Worm (Caenorhabditis elegans) whole organism, L1 larva: ENCODE results near the gene C54D10.9.

Experiments
- C16A3.4 ChIP-seq: fragments of 150-350 bp; optimal IDR thresholded peaks from 2 replicates; lab custom pipeline; 2014; ENCODE audit warnings: missing biosample characterization, missing genetic modification characterization
- F16B12.6 ChIP-seq: fragments of 150-350 bp; optimal IDR thresholded peaks from 2 replicates; lab custom pipeline; 2014; ENCODE audit warnings: missing biosample characterization, missing genetic modification characterization
- Y116A8C.19 ChIP-seq: sonication (generic microtip); optimal IDR thresholded peaks from 2 replicates; lab custom pipeline; 2016; ENCODE audit warnings: missing compliant biosample characterization, missing genetic modification characterization, borderline replicate concordance
- alr-1 ChIP-seq: fragments of 200-800 bp; sonication (Bioruptor generic); optimal IDR thresholded peaks from 2 replicates; lab custom pipeline; 2018; ENCODE audit warnings: borderline replicate concordance, mild to moderate bottlenecking, missing genetic modification characterization, missing compliant biosample characterization
- aly-2 ChIP-seq: fragments of 150-350 bp; optimal IDR thresholded peaks from 2 replicates; lab custom pipeline; 2014; ENCODE audit warnings: missing biosample characterization, missing genetic modification characterization
- ceh-8 ChIP-seq: fragments of 200-800 bp; sonication (Bioruptor generic); optimal IDR thresholded peaks from 2 replicates; lab custom pipeline; 2018; ENCODE audit warnings: mild to moderate bottlenecking, missing genetic modification characterization, moderate library complexity, missing compliant biosample characterization
- dpl-1 ChIP-seq, 3 experiments: fragments of 150-350 bp in 2 of 3; sonication (generic microtip) in 1 of 3; optimal IDR thresholded peaks; 2 replicates each; lab custom pipeline; 2014 to 2017; ENCODE audit warnings: missing biosample characterization in 3 of 3, missing genetic modification characterization in 3 of 3, missing genetic modification reagents in 3 of 3
- efl-1 ChIP-seq, 4 experiments: fragments of 150-350 bp; optimal IDR thresholded peaks in 3 of 4; peaks in 1 of 4; 1 replicate in 1 of 4; 2 replicates in 3 of 4; lab custom pipeline; 2014; ENCODE audit warnings: missing biosample characterization in 2 of 4, missing genetic modification characterization in 2 of 4, missing genetic modification reagents in 2 of 4
- efl-3 ChIP-seq: fragments of 200-800 bp; sonication (Bioruptor generic); optimal IDR thresholded peaks from 2 replicates; lab custom pipeline; 2018; ENCODE audit warnings: mild to moderate bottlenecking, missing genetic modification characterization, missing compliant biosample characterization
- egl-27 ChIP-seq, 2 experiments: fragments of 150-350 bp in 1 of 2; sonication (generic microtip); optimal IDR thresholded peaks; 3 replicates each; lab custom pipeline; 2017 to 2018; ENCODE audit warnings: missing biosample characterization in 2 of 2, missing genetic modification characterization in 2 of 2, missing genetic modification reagents in 2 of 2
- fkh-10 ChIP-seq: sonication (generic microtip); optimal IDR thresholded peaks from 2 replicates; lab custom pipeline; 2017; ENCODE audit warnings: missing biosample characterization, missing genetic modification reagents, missing genetic modification characterization
- fkh-8 ChIP-seq: sonication (generic microtip); optimal IDR thresholded peaks from 2 replicates; lab custom pipeline; 2016; ENCODE audit warnings: mild to moderate bottlenecking, missing genetic modification characterization, missing compliant biosample characterization
- isw-1 ChIP-seq: fragments of 200-800 bp; sonication (Bioruptor generic); IDR thresholded peaks from 2 replicates; pipeline ENCODE4 v1.3.6; 2022; ENCODE audit warnings: missing genetic modification characterization, missing compliant biosample characterization
- jun-1 ChIP-seq: fragments of 150-350 bp; optimal IDR thresholded peaks from 2 replicates; lab custom pipeline; 2014; ENCODE audit warnings: missing biosample characterization, missing genetic modification reagents, missing genetic modification characterization
- lin-13 ChIP-seq: fragments of 150-350 bp; optimal IDR thresholded peaks from 2 replicates; lab custom pipeline; 2014; ENCODE audit warnings: missing biosample characterization, missing genetic modification reagents, missing genetic modification characterization
- lin-14 ChIP-seq: fragments of 200-800 bp; sonication (Bioruptor generic); optimal IDR thresholded peaks from 2 replicates; lab custom pipeline; 2018; ENCODE audit warnings: mild to moderate bottlenecking, missing genetic modification characterization, moderate library complexity, missing compliant biosample characterization
- lin-15B ChIP-seq: fragments of 150-350 bp; sonication (generic microtip); optimal IDR thresholded peaks from 3 replicates; lab custom pipeline; 2014; ENCODE audit warnings: missing biosample characterization, missing genetic modification characterization
- lir-3 ChIP-seq: sonication (generic microtip); optimal IDR thresholded peaks from 2 replicates; lab custom pipeline; 2016; ENCODE audit warnings: mild to moderate bottlenecking, missing genetic modification characterization, moderate library complexity, missing compliant biosample characterization; ENCODE audit not compliant: poor library complexity
- lsy-2 ChIP-seq, 2 experiments: fragments of 150-350 bp; optimal IDR thresholded peaks; 2 replicates each; lab custom pipeline; 2014; ENCODE audit warnings: missing biosample characterization in 2 of 2, missing genetic modification characterization in 2 of 2
- mdl-1 ChIP-seq, 2 experiments: fragments of 150-350 bp; optimal IDR thresholded peaks; 2 replicates each; lab custom pipeline; 2014 to 2017; ENCODE audit warnings: missing biosample characterization in 2 of 2, missing genetic modification characterization in 2 of 2, inconsistent platforms in 1 of 2
- mef-2 ChIP-seq: fragments of 150-350 bp; optimal IDR thresholded peaks from 2 replicates; lab custom pipeline; 2014; ENCODE audit warnings: missing biosample characterization, missing genetic modification characterization
- mep-1 ChIP-seq: fragments of 150-350 bp; optimal IDR thresholded peaks from 2 replicates; lab custom pipeline; 2014; ENCODE audit warnings: missing biosample characterization, missing genetic modification characterization
- nhr-19 ChIP-seq: fragments of 200-800 bp; sonication (Bioruptor generic); conservative IDR thresholded peaks from 2 replicates; pipeline ENCODE4 v1.3.6; 2022; ENCODE audit warnings: missing genetic modification characterization, missing compliant biosample characterization
- nhr-237 ChIP-seq: fragments of 150-350 bp; optimal IDR thresholded peaks from 2 replicates; lab custom pipeline; 2014; ENCODE audit warnings: missing biosample characterization, missing genetic modification characterization
- nhr-71 ChIP-seq: sonication (generic microtip); optimal IDR thresholded peaks from 2 replicates; lab custom pipeline; 2016; ENCODE audit warnings: mild to moderate bottlenecking, missing genetic modification characterization, moderate library complexity, missing compliant biosample characterization
- nhr-84 ChIP-seq: sonication (generic microtip); optimal IDR thresholded peaks from 2 replicates; lab custom pipeline; 2017; ENCODE audit warnings: missing biosample characterization, missing genetic modification characterization
- pag-3 ChIP-seq: sonication (generic microtip); optimal IDR thresholded peaks from 2 replicates; lab custom pipeline; 2017; ENCODE audit warnings: missing genetic modification characterization, mild to moderate bottlenecking, missing compliant biosample characterization, antibody characterized with exemption, borderline replicate concordance; ENCODE audit not compliant: insufficient read depth
- pqm-1 ChIP-seq: sonication (generic microtip); optimal IDR thresholded peaks from 3 replicates; lab custom pipeline; 2017; ENCODE audit warnings: missing biosample characterization, missing genetic modification characterization
- rnt-1 ChIP-seq: sonication (generic microtip); optimal IDR thresholded peaks from 2 replicates; lab custom pipeline; 2016; ENCODE audit warnings: mild to moderate bottlenecking, missing genetic modification characterization, moderate library complexity, missing compliant biosample characterization
- snu-23 ChIP-seq: sonication (generic microtip); optimal IDR thresholded peaks from 2 replicates; lab custom pipeline; 2016; ENCODE audit warnings: missing genetic modification characterization, missing compliant biosample characterization
- swsn-7 ChIP-seq: sonication (generic microtip); optimal IDR thresholded peaks from 2 replicates; lab custom pipeline; 2016; ENCODE audit warnings: missing genetic modification characterization, missing compliant biosample characterization
- tlp-1 ChIP-seq: fragments of 150-350 bp; optimal IDR thresholded peaks from 2 replicates; lab custom pipeline; 2014; ENCODE audit warnings: missing biosample characterization, missing genetic modification characterization
- unc-86 ChIP-seq: sonication (generic microtip); optimal IDR thresholded peaks from 2 replicates; lab custom pipeline; 2016; ENCODE audit warnings: missing genetic modification characterization, missing compliant biosample characterization
- ztf-11 ChIP-seq, 2 experiments: sonication (generic microtip); optimal IDR thresholded peaks; 2 replicates each; lab custom pipeline; 2016 to 2017; ENCODE audit warnings: missing genetic modification characterization in 2 of 2, missing biosample characterization in 1 of 2, missing compliant biosample characterization in 1 of 2

C54D10.9 gene

ce11 chrV:12477139-12477538 is 30.2 kb downstream of the C54D10.9 start (continued):
- TF ChIP-seq efl-1 (optimal IDR thresholded peaks at IDR 0.05; lab: Kevin White, UChicago) (no peak), efl-1 (GFP tag; optimal IDR thresholded peaks at IDR 0.05 in 1 of 2; lab: Kevin White, UChicago) (no peak), unc-86 (no peak), swsn-7 (tag; lab: Kevin White, UChicago) (no peak), C16A3.4 (tag; lab: Kevin White, UChicago) (no peak), alr-1 (no peak)

ce11 chrV:12478111-12478510 is 31.2 kb downstream of the C54D10.9 start, which contains the start of gene atn-1:
atn-1 (plus strand) TSS chrV:12478411.
- no peak for TF ChIP-seq mdl-1 (tag; optimal IDR thresholded peaks at IDR 0.05; lab: Kevin White, UChicago)
- TF ChIP-seq pag-3, result no peak
- TF ChIP-seq nhr-237 (tag; lab: Kevin White, UChicago), result no peak
- TF ChIP-seq lin-15B (tag; lab: Kevin White, UChicago), result no peak
- TF ChIP-seq F16B12.6, result no peak
- no peak for TF ChIP-seq mef-2 (tag; lab: Kevin White, UChicago)
- TF ChIP-seq Y116A8C.19 (tag; lab: Kevin White, UChicago), result no peak
- TF ChIP-seq swsn-7 (tag; lab: Kevin White, UChicago), result no peak
- no peak for TF ChIP-seq nhr-84 (tag; lab: Kevin White, UChicago)
- TF ChIP-seq fkh-8, result no peak
- TF ChIP-seq nhr-71 (tag; lab: Kevin White, UChicago), result no peak
- TF ChIP-seq efl-3 (GFP tag; lab: Kevin White, UChicago), result no peak
- TF ChIP-seq ceh-8, result no peak
- no peak for TF ChIP-seq efl-1 (optimal IDR thresholded peaks at IDR 0.05; lab: Kevin White, UChicago)
- TF ChIP-seq efl-1 (GFP tag; optimal IDR thresholded peaks at IDR 0.05 in 1 of 2; lab: Kevin White, UChicago), result no peak
- TF ChIP-seq snu-23 (GFP tag; lab: Kevin White, UChicago), result no peak
- TF ChIP-seq jun-1 (tag; lab: Kevin White, UChicago), result no peak

DNA sequence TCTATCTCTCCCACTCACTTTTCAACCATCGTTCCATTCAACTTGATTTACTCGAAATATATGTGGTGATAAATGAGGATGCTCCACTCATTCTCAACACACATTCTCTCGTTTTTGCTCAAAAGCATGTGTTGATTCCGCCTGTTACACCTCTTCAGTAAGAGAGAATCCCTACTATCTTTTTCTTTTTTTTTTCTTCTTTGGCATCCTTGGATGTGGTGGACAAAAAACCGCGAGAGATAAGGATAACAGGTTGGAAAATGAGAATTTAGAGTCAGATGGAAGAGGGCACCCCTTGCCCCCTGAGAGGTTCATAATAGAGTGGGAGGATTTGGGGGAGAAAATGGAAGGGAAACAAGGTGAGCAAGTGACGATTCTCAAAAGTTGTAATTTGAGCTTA is 32.0 kb downstream of the C54D10.9 start:
- TF ChIP-seq lin-15B (tag; lab: Kevin White, UChicago) (no peak), rnt-1 (tag; lab: Kevin White, UChicago) (peak; percentile 44), lir-3 (tag; lab: Kevin White, UChicago) (no peak), nhr-19 (GFP tag; lab: Robert Waterston, UW) (0 out of 2 replicates have a peak, but pooled peaks have one; percentile 17), egl-27 (tag; optimal IDR thresholded peaks at IDR 0.05; lab: Kevin White, UChicago) (no peak), ztf-11 (tag; optimal IDR thresholded peaks at IDR 0.05; lab: Kevin White, UChicago) (no peak), lsy-2 (tag; optimal IDR thresholded peaks at IDR 0.05; lab: Kevin White, UChicago) (peak in 1 of 2 experiments; percentile 39), snu-23 (GFP tag; lab: Kevin White, UChicago) (peak; percentile 11), lin-14 (GFP tag; lab: Kevin White, UChicago) (peak; percentile 79), pqm-1 (tag; lab: Kevin White, UChicago) (no peak), fkh-10 (GFP tag; lab: Kevin White, UChicago) (no peak), pag-3 (peak; percentile 95), nhr-71 (tag; lab: Kevin White, UChicago) (peak; percentile 40), isw-1 (GFP tag; lab: Robert Waterston, UW) (no peak), mep-1 (tag; lab: Kevin White, UChicago) (peak; percentile 32)

ce11 chrV:12484585-12484984 is 37.6 kb downstream of the C54D10.9 start, which contains the start of gene srt-39:
srt-39 (plus strand) TSS chrV:12484885.
- TF ChIP-seq snu-23 (GFP tag; lab: Kevin White, UChicago) (no peak), aly-2 (tag; lab: Kevin White, UChicago) (no peak), tlp-1 (tag; lab: Kevin White, UChicago) (no peak), lin-13 (GFP tag; lab: Kevin White, UChicago) (no peak), dpl-1 (GFP tag; optimal IDR thresholded peaks at IDR 0.05; lab: Kevin White, UChicago) (no peak), F16B12.6 (no peak), lir-3 (tag; lab: Kevin White, UChicago) (no peak), lin-14 (GFP tag; lab: Kevin White, UChicago) (no peak)
- TF ChIP-seq, all 84 proteins: peak for 0
